Fruit fly (Drosophila melanogaster) whole organism, embryonic: ENCODE results near the gene Rai1.

Experiments
- Antp ChIP-seq: fragments of 200-800 bp; sonication (Bioruptor generic); optimal IDR thresholded peaks from 3 replicates; lab custom pipeline; 2016; ENCODE audit warnings: missing biosample characterization, missing genetic modification characterization
- B-H1 ChIP-seq: fragments of 200-800 bp; sonication (Bioruptor generic); IDR thresholded peaks from 3 replicates; pipeline ENCODE4 v1.3.6; 2022; ENCODE audit warnings: missing biosample characterization, missing genetic modification characterization
- CG10431 ChIP-seq: fragments of 200-800 bp; sonication (Bioruptor generic); optimal IDR thresholded peaks from 3 replicates; lab custom pipeline; 2018; ENCODE audit warnings: missing biosample characterization, mild to moderate bottlenecking, missing genetic modification characterization
- CG10959 ChIP-seq: fragments of 200-800 bp; sonication (Bioruptor generic); IDR thresholded peaks from 2 replicates; pipeline ENCODE4 v1.3.6; 2022; ENCODE audit warnings: missing biosample characterization, missing genetic modification characterization
- CG11085 ChIP-seq: fragments of 200-800 bp; sonication (Bioruptor generic); IDR thresholded peaks from 2 replicates; pipeline ENCODE4 v1.3.6; 2022; ENCODE audit warnings: missing biosample characterization, missing genetic modification characterization
- CG11247 ChIP-seq: fragments of 200-800 bp; sonication (Bioruptor generic); IDR thresholded peaks from 2 replicates; pipeline ENCODE4 v1.3.6; 2022; ENCODE audit warnings: missing biosample characterization, missing genetic modification characterization
- CG12236 ChIP-seq: fragments of 200-800 bp; sonication (Bioruptor generic); optimal IDR thresholded peaks from 2 replicates; lab custom pipeline; 2016; ENCODE audit warnings: missing biosample characterization, missing genetic modification characterization
- CG13296 ChIP-seq: fragments of 200-800 bp; sonication (Bioruptor generic); optimal IDR thresholded peaks from 3 replicates; lab custom pipeline; 2018; ENCODE audit warnings: missing biosample characterization, mild to moderate bottlenecking, missing genetic modification characterization
- CG14710 ChIP-seq: fragments of 200-800 bp; sonication (Bioruptor generic); optimal IDR thresholded peaks from 3 replicates; lab custom pipeline; 2019; ENCODE audit warnings: missing biosample characterization, mild to moderate bottlenecking, missing genetic modification characterization, moderate library complexity
- CG15073 ChIP-seq: fragments of 200-800 bp; sonication (Bioruptor generic); optimal IDR thresholded peaks from 2 replicates; lab custom pipeline; 2016; ENCODE audit warnings: missing biosample characterization, missing genetic modification characterization
- CG1647 ChIP-seq: fragments of 200-800 bp; sonication (Bioruptor generic); optimal IDR thresholded peaks from 3 replicates; lab custom pipeline; 2016; ENCODE audit warnings: missing biosample characterization, missing genetic modification characterization
- CG17612 ChIP-seq: fragments of 200-800 bp; sonication (Bioruptor generic); IDR thresholded peaks from 2 replicates; pipeline ENCODE4 v1.3.6; 2022; ENCODE audit warnings: missing biosample characterization, missing genetic modification characterization
- CG18476 ChIP-seq: fragments of 200-800 bp; sonication (Bioruptor generic); optimal IDR thresholded peaks from 2 replicates; lab custom pipeline; 2016; ENCODE audit warnings: missing biosample characterization, mild to moderate bottlenecking, missing genetic modification characterization
- CG2116 ChIP-seq: fragments of 200-800 bp; sonication (Bioruptor generic); optimal IDR thresholded peaks from 3 replicates; lab custom pipeline; 2018; ENCODE audit warnings: missing biosample characterization, mild to moderate bottlenecking, missing genetic modification characterization
- CG3281 ChIP-seq: fragments of 200-800 bp; sonication (Bioruptor generic); optimal IDR thresholded peaks from 3 replicates; lab custom pipeline; 2017; ENCODE audit warnings: missing biosample characterization, mild to moderate bottlenecking, missing genetic modification characterization
- CG4730 ChIP-seq: fragments of 200-800 bp; sonication (Bioruptor generic); IDR thresholded peaks from 2 replicates; pipeline ENCODE4 v1.3.6; 2022; ENCODE audit warnings: missing biosample characterization, missing genetic modification characterization
- CG6175 ChIP-seq: fragments of 200-800 bp; sonication (Bioruptor generic); IDR thresholded peaks from 3 replicates; pipeline ENCODE4 v1.3.6; 2022; ENCODE audit warnings: missing biosample characterization, missing genetic modification characterization
- CG7786 ChIP-seq: fragments of 200-800 bp; sonication (Bioruptor generic); optimal IDR thresholded peaks from 2 replicates; lab custom pipeline; 2016; ENCODE audit warnings: missing biosample characterization, missing genetic modification characterization
- CG9817 ChIP-seq: fragments of 200-800 bp; sonication (Bioruptor generic); optimal IDR thresholded peaks from 2 replicates; lab custom pipeline; 2018; ENCODE audit warnings: missing biosample characterization, mild to moderate bottlenecking, missing genetic modification characterization, moderate library complexity
- CrebB ChIP-seq: fragments of 200-800 bp; sonication (Bioruptor generic); optimal IDR thresholded peaks from 3 replicates; lab custom pipeline; 2018; ENCODE audit warnings: missing biosample characterization, mild to moderate bottlenecking, missing genetic modification characterization
- Dip2 ChIP-seq: fragments of 200-800 bp; sonication (Bioruptor generic); IDR thresholded peaks from 2 replicates; pipeline ENCODE4 v1.3.6; 2022; ENCODE audit warnings: missing biosample characterization, missing genetic modification characterization
- Dip3 ChIP-seq: fragments of 200-800 bp; sonication (Bioruptor generic); optimal IDR thresholded peaks from 3 replicates; lab custom pipeline; 2016; ENCODE audit warnings: missing biosample characterization, missing genetic modification characterization
- Elba2 ChIP-seq: fragments of 200-800 bp; sonication (Bioruptor generic); optimal IDR thresholded peaks from 3 replicates; lab custom pipeline; 2016; ENCODE audit warnings: missing biosample characterization, missing genetic modification characterization
- Fer1 ChIP-seq: fragments of 200-800 bp; sonication (Bioruptor generic); optimal IDR thresholded peaks from 2 replicates; lab custom pipeline; 2017; ENCODE audit warnings: missing biosample characterization, mild to moderate bottlenecking, missing genetic modification characterization
- GATAe ChIP-seq: fragments of 200-800 bp; sonication (Bioruptor generic); conservative IDR thresholded peaks from 2 replicates; pipeline ENCODE4 v1.3.6; 2022; ENCODE audit warnings: missing biosample characterization, missing genetic modification characterization
- HmgD ChIP-seq: fragments of 200-800 bp; sonication (Bioruptor generic); optimal IDR thresholded peaks from 3 replicates; lab custom pipeline; 2016; ENCODE audit warnings: missing biosample characterization, missing genetic modification characterization
- Hr3 ChIP-seq: fragments of 200-800 bp; sonication (Bioruptor generic); optimal IDR thresholded peaks from 3 replicates; lab custom pipeline; 2016; ENCODE audit warnings: missing biosample characterization, missing genetic modification characterization
- Hr78 ChIP-seq, 2 experiments: fragments of 200-800 bp in 1 of 2; fragments of >200 bp in 1 of 2; sonication (Bioruptor generic) in 1 of 2; optimal IDR thresholded peaks; 2 replicates each; lab custom pipeline; 2017 to 2019; ENCODE audit warnings: missing biosample characterization in 2 of 2, missing genetic modification characterization in 2 of 2, mild to moderate bottlenecking in 1 of 2, moderate library complexity in 1 of 2
- Lpt ChIP-seq: fragments of >200 bp; optimal IDR thresholded peaks from 2 replicates; lab custom pipeline; 2018; ENCODE audit warnings: missing biosample characterization, missing genetic modification characterization
- MBD-R2 ChIP-seq: fragments of 200-800 bp; sonication (Bioruptor generic); IDR thresholded peaks from 2 replicates; pipeline ENCODE4 v1.3.6; 2022; ENCODE audit warnings: missing biosample characterization, missing genetic modification characterization
- Med ChIP-seq: fragments of 200-800 bp; sonication (Bioruptor generic); peaks from one replicate; lab custom pipeline; 2016; ENCODE audit warnings: missing biosample characterization, missing genetic modification characterization, mild to moderate bottlenecking, inconsistent platforms, moderate library complexity
- Nf-YC ChIP-seq: fragments of 200-800 bp; optimal IDR thresholded peaks from 3 replicates; lab custom pipeline; 2019; ENCODE audit warnings: missing biosample characterization, mild to moderate bottlenecking, missing genetic modification characterization, moderate library complexity
- Oli ChIP-seq: fragments of 200-800 bp; sonication (Bioruptor generic); optimal IDR thresholded peaks from 2 replicates; lab custom pipeline; 2018; ENCODE audit warnings: missing biosample characterization, mild to moderate bottlenecking, missing genetic modification characterization, moderate library complexity
- Opbp ChIP-seq: fragments of 200-800 bp; sonication (Bioruptor generic); IDR thresholded peaks from 3 replicates; pipeline ENCODE4 v1.3.6; 2022; ENCODE audit warnings: missing biosample characterization, missing genetic modification characterization; ENCODE audit not compliant: partially characterized antibody
- Six4 ChIP-seq: fragments of 200-800 bp; sonication (Bioruptor generic); optimal IDR thresholded peaks from 2 replicates; lab custom pipeline; 2016; ENCODE audit warnings: missing biosample characterization, missing genetic modification characterization
- Sox102F ChIP-seq: fragments of 200-800 bp; sonication (Bioruptor generic); optimal IDR thresholded peaks from 2 replicates; lab custom pipeline; 2018; ENCODE audit warnings: missing biosample characterization, mild to moderate bottlenecking, missing genetic modification characterization, moderate library complexity
- cg ChIP-seq: fragments of 200-800 bp; sonication (Bioruptor generic); optimal IDR thresholded peaks from 3 replicates; lab custom pipeline; 2019; ENCODE audit warnings: missing biosample characterization, mild to moderate bottlenecking, missing genetic modification characterization, moderate library complexity
- crol ChIP-seq: fragments of 200-800 bp; sonication (Bioruptor generic); IDR thresholded peaks from 2 replicates; pipeline ENCODE4 v1.3.6; 2022; ENCODE audit warnings: missing biosample characterization, missing genetic modification characterization
- gt ChIP-seq: fragments of 200-800 bp; sonication (Bioruptor generic); IDR thresholded peaks from 2 replicates; pipeline ENCODE4 v1.3.6; 2022; ENCODE audit warnings: missing biosample characterization, missing genetic modification characterization
- hkb ChIP-seq, 2 experiments: fragments of 200-800 bp in 1 of 2; fragments of >200 bp in 1 of 2; sonication (Bioruptor generic) in 1 of 2; IDR thresholded peaks in 1 of 2; optimal IDR thresholded peaks in 1 of 2; 2 replicates each; pipeline versions ENCODE4 v1.3.6 to Lab custom; 2017 to 2022; ENCODE audit warnings: missing biosample characterization in 1 of 2, missing genetic modification characterization in 1 of 2
- jigr1 ChIP-seq: fragments of 200-800 bp; sonication (Bioruptor generic); IDR thresholded peaks from 3 replicates; pipeline ENCODE4 v1.3.6; 2022; ENCODE audit warnings: missing biosample characterization, missing genetic modification characterization
- kay ChIP-seq: fragments of 200-800 bp; sonication (Bioruptor generic); optimal IDR thresholded peaks from 2 replicates; lab custom pipeline; 2016; ENCODE audit warnings: missing biosample characterization, missing genetic modification characterization
- ken ChIP-seq: fragments of 200-800 bp; sonication (Bioruptor generic); IDR thresholded peaks from 3 replicates; pipeline ENCODE4 v1.3.6; 2022; ENCODE audit warnings: missing biosample characterization, missing genetic modification characterization
- lola ChIP-seq, 3 experiments: fragments of >200 bp in 2 of 3; fragments of 200-800 bp in 1 of 3; sonication (Bioruptor generic) in 1 of 3; optimal IDR thresholded peaks; 2 replicates each; lab custom pipeline; 2017 to 2019; ENCODE audit warnings: missing biosample characterization in 3 of 3, missing genetic modification characterization in 3 of 3, mild to moderate bottlenecking in 1 of 3, moderate library complexity in 1 of 3
- lov ChIP-seq, 2 experiments: fragments of 200-800 bp in 1 of 2; fragments of >200 bp in 1 of 2; sonication (Bioruptor generic) in 1 of 2; IDR thresholded peaks in 1 of 2; optimal IDR thresholded peaks in 1 of 2; 2 replicates in 1 of 2; 3 replicates in 1 of 2; pipeline versions ENCODE4 v1.3.6 to Lab custom; 2017 to 2022; ENCODE audit warnings: missing biosample characterization in 1 of 2, missing genetic modification characterization in 1 of 2
- mirr ChIP-seq: fragments of 200-800 bp; sonication (Bioruptor generic); optimal IDR thresholded peaks from 3 replicates; lab custom pipeline; 2018; ENCODE audit warnings: missing biosample characterization, mild to moderate bottlenecking, missing genetic modification characterization
- oc ChIP-seq: fragments of 200-800 bp; sonication (Bioruptor generic); optimal IDR thresholded peaks from 2 replicates; lab custom pipeline; 2018; ENCODE audit warnings: missing biosample characterization, mild to moderate bottlenecking, missing genetic modification characterization, moderate library complexity
- seq ChIP-seq: fragments of 200-800 bp; sonication (Bioruptor generic); IDR thresholded peaks from 2 replicates; pipeline ENCODE4 v1.3.6; 2022; ENCODE audit warnings: missing biosample characterization, missing genetic modification characterization
- shn ChIP-seq: fragments of 200-800 bp; sonication (Bioruptor generic); optimal IDR thresholded peaks from 3 replicates; lab custom pipeline; 2016; ENCODE audit warnings: missing biosample characterization, missing genetic modification characterization
- sisA ChIP-seq: fragments of 200-800 bp; sonication (Bioruptor generic); IDR thresholded peaks from 2 replicates; pipeline ENCODE4 v1.3.6; 2022; ENCODE audit warnings: missing biosample characterization, missing genetic modification characterization
- sob ChIP-seq: fragments of 200-800 bp; sonication (Bioruptor generic); IDR thresholded peaks from 2 replicates; pipeline ENCODE4 v1.3.6; 2022; ENCODE audit warnings: missing biosample characterization, missing genetic modification characterization
- wor ChIP-seq: fragments of 200-800 bp; sonication (Bioruptor generic); IDR thresholded peaks from 2 replicates; pipeline ENCODE4 v1.3.6; 2022; ENCODE audit warnings: missing biosample characterization, missing genetic modification characterization

Gene Rai1

DNA sequence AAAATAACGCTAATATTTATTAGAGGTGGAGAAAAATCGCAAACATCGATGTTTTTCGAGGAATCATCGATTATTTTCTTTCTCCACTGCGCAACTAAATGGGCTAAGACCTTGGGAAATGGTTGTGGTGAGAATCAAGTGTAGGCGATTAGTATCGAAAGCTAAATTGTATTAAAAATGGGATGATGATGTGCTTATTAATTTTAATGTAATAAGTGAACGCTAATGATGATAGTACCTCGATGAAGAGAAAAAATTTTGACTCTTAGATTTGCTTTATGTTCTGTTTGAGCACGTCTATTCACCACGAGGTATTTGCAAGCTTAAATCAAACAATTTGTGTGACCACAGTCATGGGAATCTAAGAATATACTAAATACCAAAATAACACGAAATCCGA, at the start of gene Rai1, which contains the start of gene CG13005 (continued):
- TF ChIP-seq HmgD (no peak), CG9817 (tag; lab: Kevin White, UChicago) (no peak), mirr (GFP tag; lab: Kevin White, UChicago) (no peak), ken (GFP tag; lab: Robert Waterston, UW) (no peak), Opbp (GFP tag; lab: Robert Waterston, UW) (peak; percentile 83), CG10959 (no peak), B-H1 (GFP tag; lab: Robert Waterston, UW) (no peak), CG4730 (GFP tag; lab: Robert Waterston, UW) (no peak), CG11085 (GFP tag; lab: Robert Waterston, UW) (no peak), Six4 (GFP tag; lab: Kevin White, UChicago) (no peak), cg (no peak), Sox102F (GFP tag; lab: Kevin White, UChicago) (no peak), sob (GFP tag; lab: Robert Waterston, UW) (no peak), crol (GFP tag; lab: Robert Waterston, UW) (no peak), Hr78 (GFP tag; optimal IDR thresholded peaks at IDR 0.05; lab: Kevin White, UChicago) (no peak), Med (GFP tag; lab: Kevin White, UChicago) (peak; percentile 63), CrebB (tag; lab: Kevin White, UChicago) (no peak), CG11247 (no peak), MBD-R2 (GFP tag; lab: Robert Waterston, UW) (peak; percentile 8), CG10431 (GFP tag; lab: Kevin White, UChicago) (no peak), sisA (GFP tag; lab: Robert Waterston, UW) (no peak), CG17612 (no peak), wor (GFP tag; lab: Robert Waterston, UW) (no peak), CG1647 (GFP tag; lab: Kevin White, UChicago) (no peak), seq (GFP tag; lab: Robert Waterston, UW) (no peak), CG2116 (GFP tag; lab: Kevin White, UChicago) (peak; percentile 48), CG3281 (GFP tag; lab: Kevin White, UChicago) (no peak), kay (GFP tag; lab: Kevin White, UChicago) (no peak), shn (GFP tag; lab: Kevin White, UChicago) (no peak), hkb (optimal IDR thresholded peaks at IDR 0.05; lab: Kevin White, UChicago) (no peak), hkb (GFP tag; IDR thresholded peaks at IDR 0.05; lab: Robert Waterston, UW) (no peak), Hr3 (GFP tag; lab: Kevin White, UChicago) (no peak), CG6175 (GFP tag; lab: Robert Waterston, UW) (no peak), CG13296 (no peak), lola (GFP tag; optimal IDR thresholded peaks at IDR 0.05; lab: Kevin White, UChicago) (no peak), Nf-YC (tag; lab: Kevin White, UChicago) (no peak), CG12236 (GFP tag; lab: Kevin White, UChicago) (no peak), Dip3 (GFP tag; lab: Kevin White, UChicago) (no peak), Elba2 (no peak), Lpt (GFP tag; lab: Kevin White, UChicago) (no peak), Antp (GFP tag; lab: Kevin White, UChicago) (no peak), Dip2 (no peak), jigr1 (no peak), CG15073 (no peak), CG18476 (GFP tag; lab: Kevin White, UChicago) (no peak), GATAe (GFP tag; lab: Robert Waterston, UW) (no peak), Fer1 (GFP tag; lab: Kevin White, UChicago) (no peak), CG14710 (peak; percentile 29), CG7786 (GFP tag; lab: Kevin White, UChicago) (no peak), gt (no peak), oc (tag; lab: Kevin White, UChicago) (no peak), lov (optimal IDR thresholded peaks at IDR 0.05; lab: Kevin White, UChicago) (no peak), lov (GFP tag; IDR thresholded peaks at IDR 0.05; lab: Robert Waterston, UW) (no peak), Oli (no peak)
